Worm (Caenorhabditis elegans) whole organism, L4 larva: Measurements from ENCODE around the gene dac-1.
A peak's percentile ranks its signal among the peaks of the same experiment; 100 is the strongest.

Experiments used
- F10B5.3 ChIP-seq: sonication (generic microtip); optimal IDR thresholded peaks from 2 replicates; lab custom pipeline; 2016; ENCODE audit warnings: mild to moderate bottlenecking, missing genetic modification characterization, missing compliant biosample characterization
- F26F4.8 ChIP-seq: fragments of 200-800 bp; sonication (Bioruptor generic); conservative IDR thresholded peaks from 2 replicates; pipeline ENCODE4 v1.3.6; 2022; ENCODE audit warnings: missing genetic modification characterization, missing compliant biosample characterization
- T26A8.4 ChIP-seq: fragments of 200-800 bp; sonication (Bioruptor generic); IDR thresholded peaks from 2 replicates; pipeline ENCODE4 v1.3.6; 2022; ENCODE audit warnings: missing genetic modification characterization, missing compliant biosample characterization
- aha-1 ChIP-seq: fragments of 150-350 bp; peaks from one replicate; lab custom pipeline; 2014; ENCODE audit warnings: missing biosample characterization, missing genetic modification characterization
- arid-1 ChIP-seq: fragments of 200-800 bp; sonication (Bioruptor generic); conservative IDR thresholded peaks from 2 replicates; pipeline ENCODE4 v1.3.6; 2022; ENCODE audit warnings: missing genetic modification reagents, missing genetic modification characterization, missing compliant biosample characterization
- attf-4 ChIP-seq: sonication (generic microtip); optimal IDR thresholded peaks from 3 replicates; lab custom pipeline; 2017; ENCODE audit warnings: missing biosample characterization, missing genetic modification characterization
- ceh-20 ChIP-seq: fragments of 200-800 bp; sonication (Bioruptor generic); IDR thresholded peaks from 2 replicates; pipeline ENCODE4 v1.3.6; 2022; ENCODE audit warnings: missing genetic modification reagents, missing genetic modification characterization, missing compliant biosample characterization
- ceh-44 ChIP-seq: fragments of 200-800 bp; sonication (Bioruptor generic); IDR thresholded peaks from 2 replicates; pipeline ENCODE4 v1.3.6; 2022; ENCODE audit warnings: missing genetic modification reagents, missing genetic modification characterization, missing compliant biosample characterization
- ctbp-1 ChIP-seq: fragments of 200-800 bp; sonication (Bioruptor generic); IDR thresholded peaks from 2 replicates; pipeline ENCODE4 v1.3.6; 2022; ENCODE audit warnings: missing genetic modification reagents, missing genetic modification characterization, missing compliant biosample characterization
- dmd-6 ChIP-seq: fragments of 200-800 bp; sonication (Bioruptor generic); IDR thresholded peaks from 2 replicates; pipeline ENCODE4 v1.3.6; 2022; ENCODE audit warnings: missing genetic modification reagents, missing genetic modification characterization, missing compliant biosample characterization
- dpl-1 ChIP-seq: fragments of 150-350 bp; optimal IDR thresholded peaks from 2 replicates; lab custom pipeline; 2014; ENCODE audit warnings: missing biosample characterization, missing genetic modification reagents, missing genetic modification characterization
- duxl-1 ChIP-seq: sonication (generic microtip); optimal IDR thresholded peaks from 2 replicates; lab custom pipeline; 2016; ENCODE audit warnings: mild to moderate bottlenecking, missing genetic modification characterization, moderate library complexity, missing compliant biosample characterization; ENCODE audit not compliant: poor library complexity
- gei-8 ChIP-seq: fragments of 200-800 bp; sonication (Bioruptor generic); optimal IDR thresholded peaks from 2 replicates; lab custom pipeline; 2018; ENCODE audit warnings: mild to moderate bottlenecking, missing genetic modification characterization, missing compliant biosample characterization
- hif-1 ChIP-seq, 2 experiments: sonication (generic microtip); optimal IDR thresholded peaks; 2 replicates each; lab custom pipeline; 2016 to 2017; ENCODE audit warnings: missing compliant biosample characterization in 2 of 2, missing genetic modification characterization in 2 of 2, missing genetic modification reagents in 2 of 2, missing genotype in 2 of 2, mild to moderate bottlenecking in 1 of 2
- hlh-30 ChIP-seq: sonication (generic microtip); optimal IDR thresholded peaks from 2 replicates; lab custom pipeline; 2017; ENCODE audit warnings: antibody characterized with exemption, mild to moderate bottlenecking, missing genetic modification characterization, missing compliant biosample characterization; ENCODE audit not compliant: insufficient read depth
- lin-15B ChIP-seq: fragments of 150-350 bp; sonication (generic microtip); optimal IDR thresholded peaks from 3 replicates; lab custom pipeline; 2014; ENCODE audit warnings: missing biosample characterization, missing genetic modification characterization
- lin-38 ChIP-seq: fragments of 200-800 bp; sonication (Bioruptor generic); IDR thresholded peaks from 2 replicates; pipeline ENCODE4 v1.3.6; 2022; ENCODE audit warnings: missing genetic modification reagents, missing genetic modification characterization, missing compliant biosample characterization
- lin-39 ChIP-seq: fragments of 150-350 bp; optimal IDR thresholded peaks from 2 replicates; lab custom pipeline; 2014; ENCODE audit warnings: missing biosample characterization, missing genetic modification reagents, missing genetic modification characterization
- lsy-2 ChIP-seq, 2 experiments: fragments of 150-350 bp in 1 of 2; sonication (generic microtip) in 1 of 2; optimal IDR thresholded peaks; 2 replicates each; lab custom pipeline; 2014 to 2017; ENCODE audit warnings: missing biosample characterization in 2 of 2, missing genetic modification characterization in 2 of 2
- mdl-1 ChIP-seq, 2 experiments: fragments of 150-350 bp in 1 of 2; sonication (generic microtip) in 1 of 2; optimal IDR thresholded peaks; 2 replicates each; lab custom pipeline; 2014 to 2017; ENCODE audit warnings: missing biosample characterization in 2 of 2, missing genetic modification characterization in 2 of 2
- mdt-29 ChIP-seq: fragments of 200-800 bp; sonication (Bioruptor generic); IDR thresholded peaks from 2 replicates; pipeline ENCODE4 v1.3.6; 2022; ENCODE audit warnings: missing genetic modification reagents, missing genetic modification characterization, missing compliant biosample characterization
- mxl-2 ChIP-seq: fragments of 200-800 bp; sonication (Bioruptor generic); conservative IDR thresholded peaks from 2 replicates; pipeline ENCODE4 v1.3.6; 2022; ENCODE audit warnings: missing genetic modification reagents, missing genetic modification characterization, missing compliant biosample characterization
- nhr-28 ChIP-seq: fragments of 150-350 bp; optimal IDR thresholded peaks from 2 replicates; lab custom pipeline; 2014; ENCODE audit warnings: missing biosample characterization, missing genetic modification characterization
- nhr-77 ChIP-seq: fragments of 150-350 bp; optimal IDR thresholded peaks from 2 replicates; lab custom pipeline; 2014; ENCODE audit warnings: missing biosample characterization, missing genetic modification characterization
- pha-4 ChIP-seq, 2 experiments: fragments of 150-350 bp in 1 of 2; fragments of 200-800 bp in 1 of 2; sonication (Bioruptor generic) in 1 of 2; IDR thresholded peaks in 1 of 2; optimal IDR thresholded peaks in 1 of 2; 2 replicates each; pipeline versions ENCODE4 v1.3.6 to Lab custom; 2014 to 2022; ENCODE audit warnings: missing genetic modification characterization in 2 of 2, missing genetic modification reagents in 2 of 2, missing biosample characterization in 1 of 2, missing compliant biosample characterization in 1 of 2
- set-16 ChIP-seq: fragments of 200-800 bp; sonication (Bioruptor generic); IDR thresholded peaks from 2 replicates; pipeline ENCODE4 v1.3.6; 2022; ENCODE audit warnings: missing genetic modification reagents, missing genetic modification characterization, missing compliant biosample characterization
- skn-1 ChIP-seq: fragments of 150-350 bp; optimal IDR thresholded peaks from 2 replicates; lab custom pipeline; 2014; ENCODE audit warnings: missing biosample characterization, missing genetic modification characterization
- snpc-1.2 ChIP-seq: fragments of 200-800 bp; sonication (Bioruptor generic); IDR thresholded peaks from 2 replicates; pipeline ENCODE4 v1.3.6; 2022; ENCODE audit warnings: missing genetic modification reagents, missing genetic modification characterization, missing compliant biosample characterization
- spr-1 ChIP-seq: sonication (generic microtip); optimal IDR thresholded peaks from 2 replicates; lab custom pipeline; 2016; ENCODE audit warnings: mild to moderate bottlenecking, missing genetic modification characterization, missing compliant biosample characterization
- spr-3 ChIP-seq: fragments of 200-800 bp; sonication (Bioruptor generic); optimal IDR thresholded peaks from 2 replicates; lab custom pipeline; 2018; ENCODE audit warnings: mild to moderate bottlenecking, missing genetic modification characterization, missing compliant biosample characterization
- tra-1 ChIP-seq: fragments of 200-800 bp; sonication (Bioruptor generic); IDR thresholded peaks from 2 replicates; pipeline ENCODE4 v1.3.6; 2022; ENCODE audit warnings: missing genetic modification reagents, missing genetic modification characterization, missing compliant biosample characterization
- unc-39 ChIP-seq: sonication (generic microtip); optimal IDR thresholded peaks from 2 replicates; lab custom pipeline; 2017; ENCODE audit warnings: missing biosample characterization, missing genetic modification characterization
- vab-7 ChIP-seq: fragments of 200-800 bp; sonication (Bioruptor generic); IDR thresholded peaks from 2 replicates; pipeline ENCODE4 v1.3.6; 2022; ENCODE audit warnings: missing genetic modification reagents, missing genetic modification characterization, missing compliant biosample characterization
- zag-1 ChIP-seq: fragments of 150-350 bp; optimal IDR thresholded peaks from 2 replicates; lab custom pipeline; 2014; ENCODE audit warnings: missing biosample characterization, missing genetic modification characterization
- zfp-3 ChIP-seq: fragments of 200-800 bp; sonication (Bioruptor generic); conservative IDR thresholded peaks from 2 replicates; pipeline ENCODE4 v1.3.6; 2022; ENCODE audit warnings: missing genetic modification reagents, missing genetic modification characterization, missing compliant biosample characterization
- zip-11 ChIP-seq: fragments of 200-800 bp; sonication (Bioruptor generic); IDR thresholded peaks from 2 replicates; pipeline ENCODE4 v1.3.6; 2022; ENCODE audit warnings: missing genetic modification characterization, missing compliant biosample characterization
- ztf-11 ChIP-seq: fragments of 150-350 bp; optimal IDR thresholded peaks from 2 replicates; lab custom pipeline; 2014; ENCODE audit warnings: missing biosample characterization, missing genetic modification characterization

The dac-1 gene

ce11 chrIII:815845-816244, at the start of gene dac-1:
TSS of gene dac-1 (plus strand) at chrIII:816145.
- TF ChIP-seq vab-7 (no peak), skn-1 (tag; lab: Kevin White, UChicago) (no peak), F26F4.8 (GFP tag; lab: Robert Waterston, UW) (no peak), mxl-2 (no peak), mdl-1 (tag; optimal IDR thresholded peaks at IDR 0.05; lab: Kevin White, UChicago) (no peak), lin-39 (tag; lab: Kevin White, UChicago) (no peak), lin-15B (tag; lab: Kevin White, UChicago) (no peak), spr-3 (GFP tag; lab: Kevin White, UChicago) (no peak), ctbp-1 (GFP tag; lab: Robert Waterston, UW) (no peak), arid-1 (GFP tag; lab: Robert Waterston, UW) (no peak), dmd-6 (GFP tag; lab: Robert Waterston, UW) (no peak), tra-1 (GFP tag; lab: Robert Waterston, UW) (no peak), zfp-3 (GFP tag; lab: Robert Waterston, UW) (no peak), zag-1 (tag; lab: Kevin White, UChicago) (no peak)

- peak; percentile 28 for TF ChIP-seq aha-1
- peak; percentile 90 for TF ChIP-seq set-16 (GFP tag; lab: Robert Waterston, UW)
- no peak for TF ChIP-seq attf-4 (tag; lab: Kevin White, UChicago)
Measured at ce11 chrIII:768528-768927, 47.4 kb upstream of the dac-1 start.

- TF ChIP-seq pha-4 (GFP tag; IDR thresholded peaks at IDR 0.05; lab: Robert Waterston, UW) (no peak), pha-4 (tag; optimal IDR thresholded peaks at IDR 0.05; lab: Kevin White, UChicago) (no peak), ztf-11 (tag; lab: Kevin White, UChicago) (no peak), gei-8 (no peak)
Measured at ce11 chrIII:770958-771357, 45.0 kb upstream of the dac-1 start, which contains the start of gene tpst-2. TSS of gene tpst-2 (plus strand) at chrIII:771258.

ce11 chrIII:772675-773074, 43.3 kb upstream of the dac-1 start:
- peak in 1 of 2 experiments; percentile 9 for TF ChIP-seq lsy-2 (tag; optimal IDR thresholded peaks at IDR 0.05; lab: Kevin White, UChicago)
- TF ChIP-seq mdl-1 (tag; optimal IDR thresholded peaks at IDR 0.05; lab: Kevin White, UChicago), result peak in 1 of 2 experiments; percentile 17
- TF ChIP-seq hlh-30, result peak; percentile 2
- no peak for TF ChIP-seq F10B5.3 (tag; lab: Kevin White, UChicago)
- peak; percentile 22 for TF ChIP-seq nhr-28
- TF ChIP-seq spr-1, result no peak
- no peak for TF ChIP-seq set-16 (GFP tag; lab: Robert Waterston, UW)

ce11 chrIII:773114-773513, 42.8 kb upstream of the dac-1 start, which contains the start of gene cyn-6:
TSS of gene cyn-6 (plus strand) at chrIII:773414.
- TF ChIP-seq snpc-1.2 (GFP tag; lab: Robert Waterston, UW) (no peak), zip-11 (GFP tag; lab: Robert Waterston, UW) (no peak), hif-1 (tag; optimal IDR thresholded peaks at IDR 0.05; lab: Kevin White, UChicago) (no peak), nhr-28 (no peak), lin-38 (no peak), dpl-1 (no peak), mdt-29 (no peak), duxl-1 (tag; lab: Kevin White, UChicago) (no peak), mdl-1 (tag; optimal IDR thresholded peaks at IDR 0.05; lab: Kevin White, UChicago) (no peak), unc-39 (no peak), nhr-77 (tag; lab: Kevin White, UChicago) (no peak), ceh-20 (GFP tag; lab: Robert Waterston, UW) (no peak), ceh-44 (GFP tag; lab: Robert Waterston, UW) (no peak), T26A8.4 (GFP tag; lab: Robert Waterston, UW) (no peak)
